Worm (Caenorhabditis elegans) whole organism, L4 larva: ENCODE measurements around the gene F40G12.5.
A peak's percentile ranks its signal among the peaks of the same experiment; 100 is the strongest.

Source experiments
- F37D6.2 ChIP-seq: sonication (generic microtip); optimal IDR thresholded peaks from 2 replicates; lab custom pipeline; 2016; ENCODE audit warnings: mild to moderate bottlenecking, missing genetic modification characterization, missing compliant biosample characterization
- R02D3.7 ChIP-seq: fragments of 150-350 bp; sonication (generic microtip); optimal IDR thresholded peaks from 3 replicates; lab custom pipeline; 2014; ENCODE audit warnings: missing biosample characterization, missing genetic modification characterization
- T20F7.1 ChIP-seq: fragments of 200-800 bp; sonication (Bioruptor generic); optimal IDR thresholded peaks from 2 replicates; lab custom pipeline; 2018; ENCODE audit warnings: mild to moderate bottlenecking, missing genetic modification characterization, missing compliant biosample characterization
- T26A8.4 ChIP-seq: fragments of 200-800 bp; sonication (Bioruptor generic); IDR thresholded peaks from 2 replicates; pipeline ENCODE4 v1.3.6; 2022; ENCODE audit warnings: missing genetic modification characterization, missing compliant biosample characterization
- Y75B8A.6 ChIP-seq: fragments of 200-800 bp; sonication (Bioruptor generic); IDR thresholded peaks from 2 replicates; pipeline ENCODE4 v1.3.6; 2022; ENCODE audit warnings: missing genetic modification reagents, missing genetic modification characterization, missing compliant biosample characterization
- arid-1 ChIP-seq: fragments of 200-800 bp; sonication (Bioruptor generic); conservative IDR thresholded peaks from 2 replicates; pipeline ENCODE4 v1.3.6; 2022; ENCODE audit warnings: missing genetic modification reagents, missing genetic modification characterization, missing compliant biosample characterization
- attf-4 ChIP-seq: sonication (generic microtip); optimal IDR thresholded peaks from 3 replicates; lab custom pipeline; 2017; ENCODE audit warnings: missing biosample characterization, missing genetic modification characterization
- ceh-32 ChIP-seq: sonication (generic microtip); optimal IDR thresholded peaks from 2 replicates; lab custom pipeline; 2016; ENCODE audit warnings: mild to moderate bottlenecking, missing genetic modification characterization, missing compliant biosample characterization; ENCODE audit not compliant: poor library complexity
- ctbp-1 ChIP-seq: fragments of 200-800 bp; sonication (Bioruptor generic); IDR thresholded peaks from 2 replicates; pipeline ENCODE4 v1.3.6; 2022; ENCODE audit warnings: missing genetic modification reagents, missing genetic modification characterization, missing compliant biosample characterization
- daf-16 ChIP-seq, 3 experiments: sonication (generic microtip); optimal IDR thresholded peaks; 2 replicates each; lab custom pipeline; 2016 to 2017; ENCODE audit warnings: missing genetic modification characterization in 3 of 3, missing genetic modification reagents in 3 of 3, mild to moderate bottlenecking in 2 of 3, missing compliant biosample characterization in 2 of 3, missing biosample characterization in 1 of 3, moderate library complexity in 1 of 3
- daf-19 ChIP-seq: fragments of 200-800 bp; sonication (Bioruptor generic); conservative IDR thresholded peaks from 2 replicates; pipeline ENCODE4 v1.3.6; 2022; ENCODE audit warnings: missing genetic modification characterization, missing compliant biosample characterization
- daf-8 ChIP-seq: fragments of 200-800 bp; sonication (Bioruptor generic); IDR thresholded peaks from 2 replicates; pipeline ENCODE4 v1.3.6; 2022; ENCODE audit warnings: missing genetic modification characterization, missing compliant biosample characterization
- dmd-6 ChIP-seq: fragments of 200-800 bp; sonication (Bioruptor generic); IDR thresholded peaks from 2 replicates; pipeline ENCODE4 v1.3.6; 2022; ENCODE audit warnings: missing genetic modification reagents, missing genetic modification characterization, missing compliant biosample characterization
- egl-43 ChIP-seq: fragments of 200-800 bp; sonication (Bioruptor generic); IDR thresholded peaks from 2 replicates; pipeline ENCODE4 v1.3.6; 2022; ENCODE audit warnings: missing genetic modification reagents, missing genetic modification characterization, missing compliant biosample characterization
- fos-1 ChIP-seq: fragments of 150-350 bp; optimal IDR thresholded peaks from 2 replicates; lab custom pipeline; 2014; ENCODE audit warnings: missing biosample characterization, missing genetic modification characterization
- hlh-30 ChIP-seq: sonication (generic microtip); optimal IDR thresholded peaks from 2 replicates; lab custom pipeline; 2017; ENCODE audit warnings: antibody characterized with exemption, mild to moderate bottlenecking, missing genetic modification characterization, missing compliant biosample characterization; ENCODE audit not compliant: insufficient read depth
- hmg-1.1 ChIP-seq: fragments of 200-800 bp; sonication (Bioruptor generic); IDR thresholded peaks from 2 replicates; pipeline ENCODE4 v1.3.6; 2022; ENCODE audit warnings: missing genetic modification reagents, missing genetic modification characterization, missing compliant biosample characterization
- jun-1 ChIP-seq: fragments of 150-350 bp; optimal IDR thresholded peaks from 2 replicates; lab custom pipeline; 2014; ENCODE audit warnings: missing biosample characterization, missing genetic modification reagents, missing genetic modification characterization
- lin-1 ChIP-seq: fragments of 200-800 bp; sonication (Bioruptor generic); IDR thresholded peaks from 2 replicates; pipeline ENCODE4 v1.3.6; 2022; ENCODE audit warnings: missing genetic modification reagents, missing genetic modification characterization, missing compliant biosample characterization
- lin-38 ChIP-seq: fragments of 200-800 bp; sonication (Bioruptor generic); IDR thresholded peaks from 2 replicates; pipeline ENCODE4 v1.3.6; 2022; ENCODE audit warnings: missing genetic modification reagents, missing genetic modification characterization, missing compliant biosample characterization
- lsy-2 ChIP-seq, 2 experiments: fragments of 150-350 bp in 1 of 2; sonication (generic microtip) in 1 of 2; optimal IDR thresholded peaks; 2 replicates each; lab custom pipeline; 2014 to 2017; ENCODE audit warnings: missing biosample characterization in 2 of 2, missing genetic modification characterization in 2 of 2
- madf-9 ChIP-seq: fragments of 200-800 bp; sonication (Bioruptor generic); conservative IDR thresholded peaks from 2 replicates; pipeline ENCODE4 v1.3.6; 2022; ENCODE audit warnings: missing genetic modification reagents, missing genetic modification characterization, missing compliant biosample characterization
- mes-2 ChIP-seq: sonication (generic microtip); optimal IDR thresholded peaks from 2 replicates; lab custom pipeline; 2016; ENCODE audit warnings: missing genotype, mild to moderate bottlenecking, missing genetic modification characterization, missing compliant biosample characterization; ENCODE audit not compliant: poor library complexity, severe bottlenecking
- nhr-11 ChIP-seq: fragments of 150-350 bp; optimal IDR thresholded peaks from 2 replicates; lab custom pipeline; 2014; ENCODE audit warnings: missing biosample characterization, missing genetic modification characterization
- nhr-25 ChIP-seq: sonication (generic microtip); optimal IDR thresholded peaks from 2 replicates; lab custom pipeline; 2017; ENCODE audit warnings: missing genetic modification characterization, mild to moderate bottlenecking, missing compliant biosample characterization, antibody characterized with exemption, moderate library complexity, borderline replicate concordance; ENCODE audit not compliant: insufficient read depth
- nhr-28 ChIP-seq: fragments of 150-350 bp; optimal IDR thresholded peaks from 2 replicates; lab custom pipeline; 2014; ENCODE audit warnings: missing biosample characterization, missing genetic modification characterization
- nhr-6 ChIP-seq: fragments of 150-350 bp; optimal IDR thresholded peaks from 2 replicates; lab custom pipeline; 2014; ENCODE audit warnings: missing biosample characterization, missing genetic modification characterization
- php-3 ChIP-seq: fragments of 200-800 bp; sonication (Bioruptor generic); IDR thresholded peaks from 2 replicates; pipeline ENCODE4 v1.3.6; 2022; ENCODE audit warnings: missing genetic modification reagents, missing genetic modification characterization, missing compliant biosample characterization
- pqm-1 ChIP-seq: sonication (generic microtip); optimal IDR thresholded peaks from 2 replicates; lab custom pipeline; 2017; ENCODE audit warnings: missing biosample characterization, missing genetic modification characterization
- sdz-12 ChIP-seq: fragments of 200-800 bp; sonication (Bioruptor generic); optimal IDR thresholded peaks from 2 replicates; lab custom pipeline; 2018; ENCODE audit warnings: mild to moderate bottlenecking, missing genetic modification characterization, missing compliant biosample characterization
- unc-39 ChIP-seq: sonication (generic microtip); optimal IDR thresholded peaks from 2 replicates; lab custom pipeline; 2017; ENCODE audit warnings: missing biosample characterization, missing genetic modification characterization
- unc-62 ChIP-seq, 3 experiments: fragments of 150-350 bp in 1 of 3; sonication (generic microtip); optimal IDR thresholded peaks in 2 of 3; peaks in 1 of 3; 1 replicate in 1 of 3; 2 replicates in 2 of 3; lab custom pipeline; 2014 to 2017; ENCODE audit warnings: missing biosample characterization in 3 of 3, missing genetic modification characterization in 3 of 3, missing genetic modification reagents in 3 of 3, missing genotype in 1 of 3
- vab-7 ChIP-seq: fragments of 200-800 bp; sonication (Bioruptor generic); IDR thresholded peaks from 2 replicates; pipeline ENCODE4 v1.3.6; 2022; ENCODE audit warnings: missing genetic modification reagents, missing genetic modification characterization, missing compliant biosample characterization
- zfp-2 ChIP-seq: sonication (generic microtip); optimal IDR thresholded peaks from 2 replicates; lab custom pipeline; 2016; ENCODE audit warnings: mild to moderate bottlenecking, missing genetic modification characterization, missing compliant biosample characterization

F40G12.5 gene

ce11 chrV:14317204-14317603, 46.6 kb upstream of the F40G12.5 start:
- peak; percentile 20 for TF ChIP-seq nhr-28 (tag; lab: Kevin White, UChicago)
- peak; percentile 47 for TF ChIP-seq hlh-30 (tag; lab: Kevin White, UChicago)
- TF ChIP-seq unc-62 (GFP tag; optimal IDR thresholded peaks at IDR 0.05 in 1 of 2; lab: Kevin White, UChicago) = no peak
- TF ChIP-seq unc-62 (tag; optimal IDR thresholded peaks at IDR 0.05; lab: Kevin White, UChicago) = no peak

ce11 chrV:14316525-14316924, 45.9 kb upstream of the F40G12.5 start, which contains the start of gene F47B8.2:
Gene F47B8.2, minus strand, starts transcription at chrV:14316625.
- TF ChIP-seq attf-4 (tag; lab: Kevin White, UChicago) (no peak), ctbp-1 (no peak), dmd-6 (GFP tag; lab: Robert Waterston, UW) (no peak)

ce11 chrV:14314236-14314635, 43.6 kb upstream of the F40G12.5 start, which contains the start of gene F47B8.1:
Gene F47B8.1, minus strand, starts transcription at chrV:14314336.
- peak in 1 of 2 experiments; percentile 19 for TF ChIP-seq unc-62 (GFP tag; optimal IDR thresholded peaks at IDR 0.05 in 1 of 2; lab: Kevin White, UChicago)
- TF ChIP-seq unc-62 (tag; optimal IDR thresholded peaks at IDR 0.05; lab: Kevin White, UChicago) = no peak
- TF ChIP-seq nhr-25 (tag; lab: Kevin White, UChicago) = no peak

- TF ChIP-seq nhr-6 = no peak
- no peak for TF ChIP-seq madf-9 (GFP tag; lab: Robert Waterston, UW)
- TF ChIP-seq php-3 (GFP tag; lab: Robert Waterston, UW) = no peak
- no peak for TF ChIP-seq F37D6.2 (tag; lab: Kevin White, UChicago)
- TF ChIP-seq ceh-32 (tag; lab: Kevin White, UChicago) = no peak
- no peak for TF ChIP-seq unc-62 (GFP tag; optimal IDR thresholded peaks at IDR 0.05 in 1 of 2; lab: Kevin White, UChicago)
- TF ChIP-seq unc-62 (tag; optimal IDR thresholded peaks at IDR 0.05; lab: Kevin White, UChicago) = no peak
- TF ChIP-seq fos-1 (tag; lab: Kevin White, UChicago) = no peak
- no peak for TF ChIP-seq hmg-1.1 (GFP tag; lab: Robert Waterston, UW)
- no peak for TF ChIP-seq arid-1
- no peak for TF ChIP-seq egl-43
- TF ChIP-seq pqm-1 (tag; lab: Kevin White, UChicago) = no peak
- no peak for TF ChIP-seq unc-39
- no peak for TF ChIP-seq jun-1 (tag; lab: Kevin White, UChicago)
- no peak for TF ChIP-seq mes-2 (tag; lab: Kevin White, UChicago)
- TF ChIP-seq Y75B8A.6 (GFP tag; lab: Robert Waterston, UW) = no peak
- TF ChIP-seq R02D3.7 (tag; lab: Kevin White, UChicago) = no peak
- TF ChIP-seq T20F7.1 (GFP tag; lab: Kevin White, UChicago) = no peak
- no peak for TF ChIP-seq ctbp-1
- TF ChIP-seq lin-38 = no peak
- no peak for TF ChIP-seq T26A8.4 (GFP tag; lab: Robert Waterston, UW)
Observed at ce11 chrV:14312695-14313094, 42.1 kb upstream of the F40G12.5 start, which contains the start of gene F14D7.8. Gene F14D7.8, minus strand, starts transcription at chrV:14312795.

ce11 chrV:14311115-14311514, 40.5 kb upstream of the F40G12.5 start, which contains the start of gene ddn-3:
Gene ddn-3, minus strand, starts transcription at chrV:14311215.
- TF ChIP-seq daf-19 (no peak), nhr-11 (tag; lab: Kevin White, UChicago) (no peak), zfp-2 (no peak), lin-1 (GFP tag; lab: Robert Waterston, UW) (no peak), lsy-2 (tag; optimal IDR thresholded peaks at IDR 0.05; lab: Kevin White, UChicago) (no peak), vab-7 (no peak), ceh-32 (tag; lab: Kevin White, UChicago) (no peak), daf-16 (GFP tag; optimal IDR thresholded peaks at IDR 0.05; lab: Kevin White, UChicago) (no peak), daf-16 (tag; optimal IDR thresholded peaks at IDR 0.05; lab: Kevin White, UChicago) (no peak), sdz-12 (GFP tag; lab: Kevin White, UChicago) (no peak), daf-8 (GFP tag; lab: Robert Waterston, UW) (no peak)
